Fruit fly (Drosophila melanogaster): ENCODE measurements around the gene gdrd.

gdrd gene

DNA sequence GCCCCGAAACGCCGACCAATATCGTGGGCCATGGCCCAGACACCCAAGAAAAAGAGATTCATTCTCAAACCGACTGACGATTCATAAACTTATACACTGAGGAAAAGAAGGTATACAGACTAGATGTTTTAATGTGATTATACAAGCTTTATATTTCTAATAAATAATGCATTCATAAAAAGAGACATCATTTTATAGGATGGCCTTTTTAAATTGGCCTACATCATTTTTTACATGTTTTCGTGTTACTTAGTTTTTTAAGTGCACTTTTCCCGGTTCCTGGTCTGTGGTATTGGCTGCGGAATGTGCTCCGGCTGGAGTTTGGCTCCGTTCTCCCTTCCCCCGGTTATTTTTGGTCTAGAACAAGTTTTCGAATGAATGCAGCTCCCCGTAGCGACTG is 38.6 kb upstream of the gdrd start (continued):
- peak; percentile 53 for TF ChIP-seq gcm2 (GFP tag; optimal IDR thresholded peaks at IDR 0.05)
- peak; percentile 76 for TF ChIP-seq CG30403 (GFP tag; optimal IDR thresholded peaks at IDR 0.05)
- peak; percentile 66 for TF ChIP-seq sob (GFP tag; IDR thresholded peaks at IDR 0.05)
- TF ChIP-seq CG18599 (GFP tag; optimal IDR thresholded peaks at IDR 0.05) = peak; percentile 72
- TF ChIP-seq croc (GFP tag; conservative IDR thresholded peaks at IDR 0.05) = peak; percentile 81
- no peak for TF ChIP-seq CG2129 (GFP tag; IDR thresholded peaks at IDR 0.05; ENCODE audit: partially characterized antibody)
- TF ChIP-seq Dbx (GFP tag; IDR thresholded peaks at IDR 0.05) = no peak
- peak; percentile 81 for TF ChIP-seq CG18764 (GFP tag; optimal IDR thresholded peaks at IDR 0.05)
- TF ChIP-seq Hr39 (optimal IDR thresholded peaks at IDR 0.05) = no peak
- TF ChIP-seq run (tag; optimal IDR thresholded peaks at IDR 0.05) = peak; percentile 58
- TF ChIP-seq lilli (GFP tag; optimal IDR thresholded peaks at IDR 0.05) = peak; percentile 65
- TF ChIP-seq Dll (GFP tag; IDR thresholded peaks at IDR 0.05; ENCODE audit: partially characterized antibody) = no peak
- TF ChIP-seq CG17802 (tag; optimal IDR thresholded peaks at IDR 0.05) = no peak
- no peak for TF ChIP-seq CG13296 (GFP tag; optimal IDR thresholded peaks at IDR 0.05)
- peak; percentile 88 for TF ChIP-seq gem (tag; optimal IDR thresholded peaks at IDR 0.05)
- TF ChIP-seq MTF-1 (GFP tag; optimal IDR thresholded peaks at IDR 0.05; ENCODE audit: borderline replicate concordance) = peak; percentile 74
- TF ChIP-seq kni (GFP tag; optimal IDR thresholded peaks at IDR 0.05) = peak; percentile 30
- TF ChIP-seq CG7963 (GFP tag; IDR thresholded peaks at IDR 0.05; ENCODE audit: partially characterized antibody) = no peak
- no peak for TF ChIP-seq YL-1 (GFP tag; optimal IDR thresholded peaks at IDR 0.05)
- no peak for TF ChIP-seq yki (optimal IDR thresholded peaks at IDR 0.05)
- peak; percentile 89 for TF ChIP-seq CG6254 (GFP tag; optimal IDR thresholded peaks at IDR 0.05)
- peak; percentile 80 for TF ChIP-seq CG10959 (GFP tag; IDR thresholded peaks at IDR 0.05)
- peak; percentile 84 for TF ChIP-seq nmo (GFP tag; optimal IDR thresholded peaks at IDR 0.05)
- peak; percentile 54 for TF ChIP-seq CG4404 (GFP tag; IDR thresholded peaks at IDR 0.05)
- TF ChIP-seq CG11504 (tag; optimal IDR thresholded peaks at IDR 0.05) = peak; percentile 76
- peak; percentile 79; the same call in 1 of the 2 replicates for TF ChIP-seq sim (GFP tag; IDR thresholded peaks at IDR 0.05)
- 0 out of 3 replicates have a peak, but pooled peaks have one; percentile 12 for TF ChIP-seq Aef1 (GFP tag; IDR thresholded peaks at IDR 0.05)
- TF ChIP-seq Gug (GFP tag; IDR thresholded peaks at IDR 0.05) = 0 out of 4 replicates have a peak, but pooled peaks have one; percentile 32

DNA sequence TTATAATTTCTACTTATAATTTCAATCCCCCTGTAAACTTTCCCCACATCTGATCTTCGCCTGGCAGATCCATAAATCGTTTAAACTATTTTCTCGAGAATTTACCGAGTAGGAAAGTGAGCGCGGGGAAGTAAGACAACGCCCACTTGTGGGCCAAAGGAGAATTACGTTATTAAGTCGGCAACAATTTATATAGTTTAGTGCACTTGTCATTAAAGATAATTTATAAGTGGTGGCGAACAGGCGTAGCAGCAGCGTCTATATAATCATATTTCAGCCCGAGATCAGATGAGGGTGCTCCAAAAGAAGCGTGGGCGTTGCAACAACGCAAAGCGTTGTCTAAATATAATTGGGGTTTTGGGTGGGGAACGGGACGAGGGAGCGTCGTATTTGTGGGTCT is 36.4 kb upstream of the gdrd start:
- TF ChIP-seq Pdp1 (GFP tag; optimal IDR thresholded peaks at IDR 0.05) (peak in 1 of 2 experiments; percentile 2), Chrac-16 (GFP tag; optimal IDR thresholded peaks at IDR 0.05) (no peak), al (GFP tag; IDR thresholded peaks at IDR 0.05) (no peak), CG7963 (GFP tag; IDR thresholded peaks at IDR 0.05; ENCODE audit: partially characterized antibody) (no peak), CG8281 (tag; optimal IDR thresholded peaks at IDR 0.05) (no peak), sr (GFP tag; IDR thresholded peaks at IDR 0.05) (peak; percentile 93), sd (tag; optimal IDR thresholded peaks at IDR 0.05) (peak; percentile 30), cato (GFP tag; optimal IDR thresholded peaks at IDR 0.05; ENCODE audit: borderline replicate concordance) (no peak), CG4328 (GFP tag; optimal IDR thresholded peaks at IDR 0.05) (peak; percentile 53), abd-A (tag; optimal IDR thresholded peaks at IDR 0.05) (no peak), CG17186 (GFP tag; optimal IDR thresholded peaks at IDR 0.05) (no peak), gcm (GFP tag; optimal IDR thresholded peaks at IDR 0.05) (peak; percentile 19), Lhr (GFP tag; optimal IDR thresholded peaks at IDR 0.05) (no peak), chm (GFP tag; IDR thresholded peaks at IDR 0.05) (0 out of 2 replicates have a peak, but pooled peaks have one; percentile 21), crol (GFP tag; IDR thresholded peaks at IDR 0.05) (peak; percentile 35; the same call in 1 of the 2 replicates), zfh1 (GFP tag; IDR thresholded peaks at IDR 0.05) (0 out of 3 replicates have a peak, but pooled peaks have one; percentile 7)
